Fruit fly (Drosophila melanogaster) whole organism, wandering third instar larva: ENCODE data around the gene CG34169.

Experiments
- Rel ChIP-seq, 2 experiments: fragments of 200-800 bp; sonication (Bioruptor generic) in 1 of 2; optimal IDR thresholded peaks; 2 replicates in 1 of 2; 3 replicates in 1 of 2; lab custom pipeline; 2016 to 2019; ENCODE audit warnings: mild to moderate bottlenecking in 2 of 2, missing biosample characterization in 2 of 2, missing genetic modification characterization in 2 of 2, moderate library complexity in 1 of 2
- Sp1 ChIP-seq: fragments of 200-800 bp; sonication (Bioruptor generic); optimal IDR thresholded peaks from 3 replicates; lab custom pipeline; 2019; ENCODE audit warnings: missing biosample characterization, mild to moderate bottlenecking, missing genetic modification characterization, moderate library complexity
- Vsx2 ChIP-seq: fragments of 200-300, 225-300 bp; sonication (Bioruptor generic); optimal IDR thresholded peaks from 2 replicates; lab custom pipeline; 2018; ENCODE audit warnings: missing biosample characterization, missing genetic modification characterization; ENCODE audit not compliant: partially characterized antibody
- br ChIP-seq: fragments of 200-800 bp; sonication (Bioruptor generic); optimal IDR thresholded peaks from 2 replicates; lab custom pipeline; 2016; ENCODE audit warnings: missing biosample characterization, missing genetic modification characterization
- brk ChIP-seq: fragments of 200-800 bp; sonication (Bioruptor generic); optimal IDR thresholded peaks from 2 replicates; lab custom pipeline; 2016; ENCODE audit warnings: missing biosample characterization, mild to moderate bottlenecking, missing genetic modification characterization
- foxo ChIP-seq, 2 experiments: fragments of 200-800 bp; sonication (Bioruptor generic); optimal IDR thresholded peaks; 2 replicates in 1 of 2; 3 replicates in 1 of 2; lab custom pipeline; 2016 to 2017; ENCODE audit warnings: missing biosample characterization in 2 of 2, missing genetic modification characterization in 2 of 2
- fru ChIP-seq: fragments of 200-800 bp; sonication (Bioruptor generic); optimal IDR thresholded peaks from 3 replicates; lab custom pipeline; 2016; ENCODE audit warnings: missing biosample characterization, mild to moderate bottlenecking, missing genetic modification characterization
- pan ChIP-seq: fragments of >200 bp; optimal IDR thresholded peaks from 2 replicates; lab custom pipeline; 2017
- psq ChIP-seq: fragments of 200-800 bp; sonication (Bioruptor generic); optimal IDR thresholded peaks from 3 replicates; lab custom pipeline; 2017; ENCODE audit warnings: missing biosample characterization, mild to moderate bottlenecking, missing genetic modification characterization, moderate library complexity

DNA sequence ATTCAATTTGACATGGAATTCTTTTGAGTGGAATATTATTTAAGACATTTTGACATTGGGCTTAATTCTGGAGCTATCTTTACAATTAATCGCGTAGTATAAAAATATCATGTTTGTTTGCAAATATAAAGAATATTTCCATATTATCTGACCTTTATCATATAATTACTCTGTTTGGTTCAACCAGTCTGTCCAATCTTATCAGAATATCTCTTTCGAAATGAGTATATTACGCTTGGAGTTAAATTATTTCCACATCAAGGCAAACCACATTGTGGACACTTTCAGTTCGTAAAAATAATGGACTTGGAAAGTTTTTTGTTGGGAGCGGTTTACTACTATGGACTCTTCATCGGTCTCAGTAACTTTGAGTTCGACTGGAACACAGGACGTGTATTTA is 6.8 kb downstream of the CG34169 start, which contains the start of gene Gr36c:
- TF ChIP-seq fru (GFP tag; lab: Kevin White, UChicago) (no peak), pan (lab: Kevin White, UChicago) (no peak), brk (GFP tag; lab: Kevin White, UChicago) (no peak), br (GFP tag; lab: Kevin White, UChicago) (no peak), psq (GFP tag; lab: Kevin White, UChicago) (no peak), Rel (GFP tag; optimal IDR thresholded peaks at IDR 0.05; lab: Kevin White, UChicago) (no peak), Rel (tag; optimal IDR thresholded peaks at IDR 0.05; lab: Kevin White, UChicago) (no peak), Sp1 (GFP tag; lab: Kevin White, UChicago) (no peak), Vsx2 (GFP tag; lab: Kevin White, UChicago) (no peak), foxo (GFP tag; optimal IDR thresholded peaks at IDR 0.05; lab: Kevin White, UChicago) (no peak)
